Fruit fly (Drosophila melanogaster) whole organism, embryonic: ENCODE data around the gene Rbp.

Source experiments
- B-H2 ChIP-seq: fragments of 200-800 bp; sonication (Bioruptor generic); optimal IDR thresholded peaks from 2 replicates; lab custom pipeline; 2018; ENCODE audit warnings: missing biosample characterization, mild to moderate bottlenecking, missing genetic modification characterization
- CG12219 ChIP-seq: fragments of 200-800 bp; sonication (Bioruptor generic); optimal IDR thresholded peaks from 3 replicates; lab custom pipeline; 2018; ENCODE audit warnings: missing biosample characterization, mild to moderate bottlenecking, missing genetic modification characterization
- CG14710 ChIP-seq: fragments of 200-800 bp; sonication (Bioruptor generic); optimal IDR thresholded peaks from 3 replicates; lab custom pipeline; 2019; ENCODE audit warnings: missing biosample characterization, mild to moderate bottlenecking, missing genetic modification characterization, moderate library complexity
- CG1647 ChIP-seq: fragments of 200-800 bp; sonication (Bioruptor generic); optimal IDR thresholded peaks from 3 replicates; lab custom pipeline; 2016; ENCODE audit warnings: missing biosample characterization, missing genetic modification characterization
- CG16815 ChIP-seq: fragments of 200-800 bp; sonication (Bioruptor generic); optimal IDR thresholded peaks from 3 replicates; lab custom pipeline; 2017; ENCODE audit warnings: missing biosample characterization, mild to moderate bottlenecking, missing genetic modification characterization
- CG16863 ChIP-seq: fragments of 200-800 bp; sonication (Bioruptor generic); optimal IDR thresholded peaks from 3 replicates; lab custom pipeline; 2016; ENCODE audit warnings: missing biosample characterization, missing genetic modification characterization
- CG17186 ChIP-seq: fragments of 200-800 bp; sonication (Bioruptor generic); optimal IDR thresholded peaks from 3 replicates; lab custom pipeline; 2017; ENCODE audit warnings: missing biosample characterization, missing genetic modification reagents, missing genetic modification characterization
- CG17359 ChIP-seq: fragments of 200-800 bp; sonication (Bioruptor generic); optimal IDR thresholded peaks from 3 replicates; lab custom pipeline; 2018; ENCODE audit warnings: missing biosample characterization, mild to moderate bottlenecking, missing genetic modification characterization, moderate library complexity
- CG17385 ChIP-seq: fragments of 200-800 bp; sonication (Bioruptor generic); optimal IDR thresholded peaks from 3 replicates; lab custom pipeline; 2018; ENCODE audit warnings: missing biosample characterization, mild to moderate bottlenecking, missing genetic modification characterization
- CG18599 ChIP-seq: fragments of 200-800 bp; sonication (Bioruptor generic); optimal IDR thresholded peaks from 3 replicates; lab custom pipeline; 2017; ENCODE audit warnings: missing biosample characterization, missing genetic modification characterization, mild to moderate bottlenecking, moderate library complexity, missing genetic modification reagents
- CG2120 ChIP-seq: fragments of 200-800 bp; sonication (Bioruptor generic); optimal IDR thresholded peaks from 3 replicates; lab custom pipeline; 2016; ENCODE audit warnings: missing biosample characterization, missing genetic modification characterization
- CG2875 ChIP-seq: fragments of 200-800 bp; sonication (Bioruptor generic); optimal IDR thresholded peaks from 2 replicates; lab custom pipeline; 2017; ENCODE audit warnings: missing biosample characterization, mild to moderate bottlenecking, missing genetic modification characterization, missing genetic modification reagents
- CG34224 ChIP-seq: fragments of 200-800 bp; sonication (Bioruptor generic); IDR thresholded peaks from 3 replicates; pipeline ENCODE4 v1.3.6; 2022; ENCODE audit warnings: missing biosample characterization, missing genetic modification characterization; ENCODE audit not compliant: partially characterized antibody
- CG34376 ChIP-seq: fragments of 200-800 bp; sonication (Bioruptor generic); optimal IDR thresholded peaks from 2 replicates; lab custom pipeline; 2018; ENCODE audit warnings: missing biosample characterization, mild to moderate bottlenecking, missing genetic modification characterization
- CG3726 ChIP-seq: fragments of 200-800 bp; sonication (Bioruptor generic); IDR thresholded peaks from 3 replicates; pipeline ENCODE4, ENCODE4 v1.3.6; 2022; ENCODE audit warnings: missing biosample characterization, missing genetic modification characterization
- CG3847 ChIP-seq: fragments of 200-800 bp; sonication (Bioruptor generic); IDR thresholded peaks from 2 replicates; pipeline ENCODE4 v1.3.6; 2022; ENCODE audit warnings: missing biosample characterization, missing genetic modification characterization
- CG4820 ChIP-seq: fragments of 200-800 bp; sonication (Bioruptor generic); optimal IDR thresholded peaks from 3 replicates; lab custom pipeline; 2016; ENCODE audit warnings: missing biosample characterization, missing genetic modification characterization
- CG5245 ChIP-seq: fragments of 200-800 bp; sonication (Bioruptor generic); optimal IDR thresholded peaks from 3 replicates; lab custom pipeline; 2016; ENCODE audit warnings: missing biosample characterization, missing genetic modification characterization
- CG7963 ChIP-seq: fragments of 200-800 bp; sonication (Bioruptor generic); IDR thresholded peaks from 3 replicates; pipeline ENCODE4 v1.3.6; 2022; ENCODE audit warnings: missing biosample characterization, missing genetic modification characterization; ENCODE audit not compliant: partially characterized antibody
- CG8765 ChIP-seq: fragments of 200-800 bp; sonication (Bioruptor generic); IDR thresholded peaks from 2 replicates; pipeline ENCODE4 v1.3.6; 2022; ENCODE audit warnings: missing biosample characterization, missing genetic modification characterization
- Dek ChIP-seq: fragments of 200-800 bp; sonication (Bioruptor generic); optimal IDR thresholded peaks from 3 replicates; lab custom pipeline; 2019; ENCODE audit warnings: missing biosample characterization, mild to moderate bottlenecking, missing genetic modification characterization, moderate library complexity
- HLH3B ChIP-seq: fragments of 200-800 bp; sonication (Bioruptor generic); IDR thresholded peaks from 2 replicates; pipeline ENCODE4 v1.3.6; 2022; ENCODE audit warnings: missing biosample characterization, missing genetic modification characterization
- Meics ChIP-seq: fragments of 200-800 bp; sonication (Bioruptor generic); optimal IDR thresholded peaks from 2 replicates; lab custom pipeline; 2017; ENCODE audit warnings: missing biosample characterization, mild to moderate bottlenecking, missing genetic modification characterization
- Oaz ChIP-seq: fragments of 200-800 bp; sonication (Bioruptor generic); IDR thresholded peaks from 2 replicates; pipeline ENCODE4 v1.3.6; 2022; ENCODE audit warnings: missing biosample characterization, missing genetic modification characterization
- Sox100B ChIP-seq: fragments of 200-800 bp; sonication (Bioruptor generic); optimal IDR thresholded peaks from 3 replicates; lab custom pipeline; 2018; ENCODE audit warnings: missing biosample characterization, mild to moderate bottlenecking, missing genetic modification characterization
- Sox102F ChIP-seq: fragments of 200-800 bp; sonication (Bioruptor generic); optimal IDR thresholded peaks from 2 replicates; lab custom pipeline; 2018; ENCODE audit warnings: missing biosample characterization, mild to moderate bottlenecking, missing genetic modification characterization, moderate library complexity
- az2 ChIP-seq: fragments of 200-800 bp; sonication (Bioruptor generic); optimal IDR thresholded peaks from 3 replicates; lab custom pipeline; 2016; ENCODE audit warnings: missing biosample characterization, missing genetic modification characterization
- bcd ChIP-seq: fragments of 200-800 bp; sonication (Bioruptor generic); optimal IDR thresholded peaks from 2 replicates; lab custom pipeline; 2017; ENCODE audit warnings: missing biosample characterization, mild to moderate bottlenecking, missing genetic modification characterization
- cad ChIP-seq: fragments of >200 bp; optimal IDR thresholded peaks from 2 replicates; lab custom pipeline; 2017; ENCODE audit warnings: missing biosample characterization, missing genetic modification characterization
- chn ChIP-seq: fragments of 200-800 bp; sonication (Bioruptor generic); optimal IDR thresholded peaks from 2 replicates; lab custom pipeline; 2016; ENCODE audit warnings: missing biosample characterization, missing genetic modification characterization
- cwo ChIP-seq: fragments of 200-800 bp; sonication (Bioruptor generic); optimal IDR thresholded peaks from 3 replicates; lab custom pipeline; 2017; ENCODE audit warnings: missing biosample characterization, missing genetic modification characterization, mild to moderate bottlenecking, moderate library complexity, missing genetic modification reagents
- da ChIP-seq: fragments of 200-800 bp; sonication (Bioruptor generic); optimal IDR thresholded peaks from 2 replicates; lab custom pipeline; 2016; ENCODE audit warnings: missing biosample characterization, missing genetic modification characterization
- emc ChIP-seq: fragments of 200-800 bp; sonication (Bioruptor generic); optimal IDR thresholded peaks from 2 replicates; lab custom pipeline; 2016; ENCODE audit warnings: missing biosample characterization, missing genetic modification characterization
- fd3F ChIP-seq: fragments of 200-800 bp; sonication (Bioruptor generic); optimal IDR thresholded peaks from 2 replicates; lab custom pipeline; 2018; ENCODE audit warnings: missing biosample characterization, mild to moderate bottlenecking, missing genetic modification characterization, moderate library complexity
- fu2 ChIP-seq: fragments of 200-800 bp; sonication (Bioruptor generic); optimal IDR thresholded peaks from 2 replicates; lab custom pipeline; 2016; ENCODE audit warnings: missing biosample characterization, missing genetic modification characterization
- gem ChIP-seq: fragments of 200-800 bp; sonication (Bioruptor generic); optimal IDR thresholded peaks from 2 replicates; lab custom pipeline; 2019; ENCODE audit warnings: missing biosample characterization, mild to moderate bottlenecking, missing genetic modification characterization, moderate library complexity
- gfzf ChIP-seq: fragments of 200-800 bp; sonication (Bioruptor generic); optimal IDR thresholded peaks from 2 replicates; lab custom pipeline; 2016; ENCODE audit warnings: missing biosample characterization, mild to moderate bottlenecking, missing genetic modification characterization, moderate library complexity
- grau ChIP-seq: fragments of 200-800 bp; optimal IDR thresholded peaks from 3 replicates; lab custom pipeline; 2019; ENCODE audit warnings: missing biosample characterization, mild to moderate bottlenecking, missing genetic modification characterization, moderate library complexity
- ind ChIP-seq: fragments of 200-800 bp; sonication (Bioruptor generic); optimal IDR thresholded peaks from 3 replicates; lab custom pipeline; 2016; ENCODE audit warnings: missing biosample characterization, missing genetic modification characterization
- inv ChIP-seq: fragments of 200-800 bp; sonication (Bioruptor generic); IDR thresholded peaks from 2 replicates; pipeline ENCODE4 v1.3.6; 2022; ENCODE audit warnings: missing biosample characterization, missing genetic modification characterization; ENCODE audit not compliant: partially characterized antibody
- kni ChIP-seq: fragments of 200-800 bp; sonication (Bioruptor generic); optimal IDR thresholded peaks from 3 replicates; lab custom pipeline; 2017; ENCODE audit warnings: mild to moderate bottlenecking, missing biosample characterization, missing genetic modification reagents, missing genetic modification characterization
- lmd ChIP-seq: fragments of 200-800 bp; sonication (Bioruptor generic); IDR thresholded peaks from 2 replicates; pipeline ENCODE4 v1.3.6; 2022; ENCODE audit warnings: missing biosample characterization, missing genetic modification characterization
- lola ChIP-seq, 3 experiments: fragments of >200 bp in 2 of 3; fragments of 200-800 bp in 1 of 3; sonication (Bioruptor generic) in 1 of 3; optimal IDR thresholded peaks; 2 replicates each; lab custom pipeline; 2017 to 2019; ENCODE audit warnings: missing biosample characterization in 3 of 3, missing genetic modification characterization in 3 of 3, mild to moderate bottlenecking in 1 of 3, moderate library complexity in 1 of 3
- pum ChIP-seq: fragments of 200-800 bp; sonication (Bioruptor generic); optimal IDR thresholded peaks from 2 replicates; lab custom pipeline; 2016; ENCODE audit warnings: missing biosample characterization, missing genetic modification characterization
- slp2 ChIP-seq: fragments of 200-800 bp; sonication (Bioruptor generic); optimal IDR thresholded peaks from 2 replicates; lab custom pipeline; 2016; ENCODE audit warnings: missing biosample characterization, missing genetic modification characterization
- sr ChIP-seq: fragments of 200-800 bp; sonication (Bioruptor generic); IDR thresholded peaks from 3 replicates; pipeline ENCODE4 v1.3.6; 2022; ENCODE audit warnings: missing biosample characterization, missing genetic modification characterization
- toy ChIP-seq: fragments of 200-800 bp; sonication (Bioruptor generic); IDR thresholded peaks from 2 replicates; pipeline ENCODE4 v1.3.6; 2022; ENCODE audit warnings: missing biosample characterization, missing genetic modification characterization
- trh ChIP-seq: fragments of 200-800 bp; sonication (Bioruptor generic); optimal IDR thresholded peaks from 2 replicates; lab custom pipeline; 2016; ENCODE audit warnings: missing biosample characterization, missing genetic modification characterization
- ttk ChIP-seq: fragments of 200-800 bp; sonication (Bioruptor generic); IDR thresholded peaks from 2 replicates; pipeline ENCODE4 v2.1.2; 2022; ENCODE audit warnings: missing biosample characterization, missing genetic modification characterization
- twi ChIP-seq: fragments of 200-800 bp; optimal IDR thresholded peaks from 2 replicates; lab custom pipeline; 2019; ENCODE audit warnings: missing biosample characterization, mild to moderate bottlenecking, missing genetic modification characterization, moderate library complexity
- tx ChIP-seq: fragments of 200-800 bp; sonication (Bioruptor generic); optimal IDR thresholded peaks from 2 replicates; lab custom pipeline; 2016; ENCODE audit warnings: missing biosample characterization, missing genetic modification characterization

The Rbp gene

DNA sequence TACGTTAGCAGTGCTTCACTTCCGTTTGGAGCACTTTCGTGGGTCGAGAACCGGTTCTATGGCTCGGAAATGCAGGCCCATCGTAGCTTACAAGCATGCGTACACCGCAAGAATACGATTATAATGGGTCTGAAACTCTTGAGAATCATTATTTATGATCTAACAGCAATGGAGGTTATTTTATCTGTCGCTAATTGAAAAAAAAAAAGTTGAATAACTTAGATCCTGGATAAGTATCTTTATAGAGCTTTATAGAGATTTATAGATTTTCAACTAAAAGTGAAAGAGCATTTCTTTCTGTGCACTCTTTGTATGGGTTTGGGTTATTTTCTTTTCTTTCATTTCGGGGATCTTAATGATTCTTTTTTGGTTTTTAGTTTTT, 53.4 kb downstream of the Rbp start (continued):
- no peak for TF ChIP-seq CG1647 (GFP tag; lab: Kevin White, UChicago)
- TF ChIP-seq trh (GFP tag; lab: Kevin White, UChicago): no peak
- no peak for TF ChIP-seq sr (GFP tag; lab: Robert Waterston, UW)
- TF ChIP-seq CG7963 (GFP tag; lab: Robert Waterston, UW): no peak
- TF ChIP-seq CG14710: peak; percentile 66
- peak; percentile 19 for TF ChIP-seq twi (tag; lab: Kevin White, UChicago)
- TF ChIP-seq inv (GFP tag; lab: Robert Waterston, UW): no peak
- peak; percentile 53 for TF ChIP-seq grau (tag; lab: Kevin White, UChicago)
- no peak for TF ChIP-seq CG17359
- TF ChIP-seq CG12219 (GFP tag; lab: Kevin White, UChicago): peak; percentile 28
- no peak for TF ChIP-seq CG8765 (GFP tag; lab: Robert Waterston, UW)
- TF ChIP-seq CG18599 (GFP tag; lab: Kevin White, UChicago): no peak
- TF ChIP-seq CG17186 (GFP tag; lab: Kevin White, UChicago): no peak
- peak; percentile 54 for TF ChIP-seq pum (GFP tag; lab: Kevin White, UChicago)
- TF ChIP-seq Sox102F (GFP tag; lab: Kevin White, UChicago): peak; percentile 56
- TF ChIP-seq kni (GFP tag; lab: Kevin White, UChicago): peak; percentile 48
- no peak for TF ChIP-seq B-H2 (GFP tag; lab: Kevin White, UChicago)
- no peak for TF ChIP-seq CG3847
- peak; percentile 46 for TF ChIP-seq chn (GFP tag; lab: Kevin White, UChicago)
- TF ChIP-seq CG2875 (GFP tag; lab: Kevin White, UChicago): peak; percentile 23
- TF ChIP-seq CG17385 (GFP tag; lab: Kevin White, UChicago): peak; percentile 46
- TF ChIP-seq lmd (GFP tag; lab: Robert Waterston, UW): 0 out of 2 replicates have a peak, but pooled peaks have one; percentile 10
- no peak for TF ChIP-seq tx (GFP tag; lab: Kevin White, UChicago)
- TF ChIP-seq bcd (GFP tag; lab: Kevin White, UChicago): peak; percentile 17
- peak; percentile 25 for TF ChIP-seq CG4820
- TF ChIP-seq CG3726 (GFP tag; lab: Robert Waterston, UW): peak; percentile 21; the same call in 1 of the 3 replicates
- no peak for TF ChIP-seq CG2120 (GFP tag; lab: Kevin White, UChicago)
- peak; percentile 1 for TF ChIP-seq ind
- no peak for TF ChIP-seq Oaz (GFP tag; lab: Robert Waterston, UW)
- TF ChIP-seq cad (GFP tag; lab: Kevin White, UChicago): no peak
- TF ChIP-seq slp2 (GFP tag; lab: Kevin White, UChicago): peak; percentile 30
- TF ChIP-seq Meics (GFP tag; lab: Kevin White, UChicago): no peak
- TF ChIP-seq CG16863 (GFP tag; lab: Kevin White, UChicago): peak; percentile 50
- TF ChIP-seq CG5245: peak; percentile 32
- TF ChIP-seq gfzf: no peak
- no peak for TF ChIP-seq emc (GFP tag; lab: Kevin White, UChicago)
- TF ChIP-seq fd3F (GFP tag; lab: Kevin White, UChicago): no peak
- TF ChIP-seq Dek: no peak
- no peak for TF ChIP-seq cwo (GFP tag; lab: Kevin White, UChicago)
- no peak for TF ChIP-seq CG34376 (GFP tag; lab: Kevin White, UChicago)
- peak; percentile 38 for TF ChIP-seq Sox100B (GFP tag; lab: Kevin White, UChicago)
- no peak for TF ChIP-seq CG34224 (GFP tag; lab: Robert Waterston, UW)
- peak; percentile 61; the same call in 1 of the 2 replicates for TF ChIP-seq HLH3B
- TF ChIP-seq CG16815 (GFP tag; lab: Kevin White, UChicago): peak; percentile 17
- no peak for TF ChIP-seq toy
- TF ChIP-seq az2: peak; percentile 59
- TF ChIP-seq fu2: no peak
- peak; percentile 82 for TF ChIP-seq gem (tag; lab: Kevin White, UChicago)
- TF ChIP-seq da: no peak
- peak in 1 of 3 experiments; percentile 84 for TF ChIP-seq lola (GFP tag; optimal IDR thresholded peaks at IDR 0.05; lab: Kevin White, UChicago)
- TF ChIP-seq ttk (GFP tag; lab: Robert Waterston, UW): no peak
